Worm (Caenorhabditis elegans) whole organism, mixed stage, embryonic: ENCODE measurements around the gene sea-2.

Source experiments
- bed-3 ChIP-seq: fragments of 200-800 bp; sonication (Bioruptor generic); optimal IDR thresholded peaks from 3 replicates; lab custom pipeline; 2018; ENCODE audit warnings: mild to moderate bottlenecking, missing genetic modification characterization, moderate library complexity, missing compliant biosample characterization
- ces-1 ChIP-seq: fragments of 150-350 bp; optimal IDR thresholded peaks from 2 replicates; lab custom pipeline; 2014; ENCODE audit warnings: missing biosample characterization, missing genetic modification reagents, missing genetic modification characterization
- cnd-1 ChIP-seq: fragments of 200-800 bp; sonication (Bioruptor generic); optimal IDR thresholded peaks from 2 replicates; lab custom pipeline; 2018; ENCODE audit warnings: mild to moderate bottlenecking, missing genetic modification characterization, missing compliant biosample characterization
- elt-1 ChIP-seq: sonication (generic microtip); optimal IDR thresholded peaks from 2 replicates; lab custom pipeline; 2017; ENCODE audit warnings: missing genetic modification characterization, mild to moderate bottlenecking, missing compliant biosample characterization, antibody characterized with exemption, moderate library complexity, borderline replicate concordance; ENCODE audit not compliant: insufficient read depth
- ham-2 ChIP-seq: fragments of 200-800 bp; sonication (Bioruptor generic); optimal IDR thresholded peaks from 2 replicates; lab custom pipeline; 2018; ENCODE audit warnings: mild to moderate bottlenecking, missing genetic modification characterization, missing compliant biosample characterization
- lin-13 ChIP-seq: fragments of 150-350 bp; optimal IDR thresholded peaks from 2 replicates; lab custom pipeline; 2014; ENCODE audit warnings: missing biosample characterization, missing genetic modification characterization
- nhr-12 ChIP-seq: fragments of 150-350 bp; optimal IDR thresholded peaks from 2 replicates; lab custom pipeline; 2014; ENCODE audit warnings: missing biosample characterization, missing genetic modification characterization
- nhr-237 ChIP-seq: fragments of 150-350 bp; optimal IDR thresholded peaks from 2 replicates; lab custom pipeline; 2014; ENCODE audit warnings: missing biosample characterization, missing genetic modification characterization
- snpc-4 ChIP-seq: fragments of 150-350 bp; optimal IDR thresholded peaks from 2 replicates; lab custom pipeline; 2014; ENCODE audit warnings: missing biosample characterization, missing genetic modification characterization
- unc-39 ChIP-seq: fragments of 150-350 bp; optimal IDR thresholded peaks from 2 replicates; lab custom pipeline; 2014; ENCODE audit warnings: missing biosample characterization, missing genetic modification characterization
- unc-62 ChIP-seq: fragments of 150-350 bp; optimal IDR thresholded peaks from 2 replicates; lab custom pipeline; 2014; ENCODE audit warnings: missing biosample characterization, missing genetic modification reagents, missing genetic modification characterization

ce11 chrII:3920611-3921010 lies 29.6 kb upstream of the sea-2 start:
- no peak for TF ChIP-seq nhr-237 (tag; lab: Kevin White, UChicago)
- TF ChIP-seq unc-39 (tag; lab: Kevin White, UChicago) = no peak
- no peak for TF ChIP-seq ham-2 (GFP tag; lab: Kevin White, UChicago)
- TF ChIP-seq lin-13 = no peak
- TF ChIP-seq snpc-4 = no peak
- TF ChIP-seq elt-1 (tag; lab: Kevin White, UChicago) = no peak
- TF ChIP-seq cnd-1 (tag; lab: Kevin White, UChicago) = no peak
- no peak for TF ChIP-seq nhr-12 (tag; lab: Kevin White, UChicago)
- TF ChIP-seq unc-62 (GFP tag; lab: Kevin White, UChicago) = no peak
- no peak for TF ChIP-seq bed-3 (GFP tag; lab: Kevin White, UChicago)
- no peak for TF ChIP-seq ces-1 (GFP tag; lab: Kevin White, UChicago)
